Worm (Caenorhabditis elegans): ENCODE data around the gene ZK1236.9.
A peak's percentile ranks its signal among the peaks of the same experiment; 100 is the strongest.

Gene ZK1236.9

ce11 chrIII:8446061-8446460 lies 11.1 kb upstream of the ZK1236.9 start:
- no peak for TF ChIP-seq set-16 (GFP tag; IDR thresholded peaks at IDR 0.05)
- peak; percentile 63 for TF ChIP-seq lim-7 (GFP tag; IDR thresholded peaks at IDR 0.05)
- no peak for TF ChIP-seq aly-2 (tag; optimal IDR thresholded peaks at IDR 0.05)
- TF ChIP-seq lin-29 (GFP tag; IDR thresholded peaks at IDR 0.05): no peak
- 0 out of 2 replicates have a peak, but pooled peaks have one; percentile 21 for TF ChIP-seq snpc-1.2 (GFP tag; IDR thresholded peaks at IDR 0.05)
- TF ChIP-seq lin-1 (GFP tag; IDR thresholded peaks at IDR 0.05): 0 out of 2 replicates have a peak, but pooled peaks have one; percentile 29
- peak; percentile 34; the same call in 1 of the 2 replicates for TF ChIP-seq pha-4 (GFP tag; IDR thresholded peaks at IDR 0.05)
- TF ChIP-seq pha-4 (tag; optimal IDR thresholded peaks at IDR 0.05): no peak
- peak; percentile 6; the same call in 1 of the 2 replicates for TF ChIP-seq dmd-6 (GFP tag; IDR thresholded peaks at IDR 0.05)
- no peak for TF ChIP-seq rbr-2 (tag; optimal IDR thresholded peaks at IDR 0.05)
- no peak for TF ChIP-seq ces-1 (GFP tag; optimal IDR thresholded peaks at IDR 0.05)
- no peak for TF ChIP-seq ztf-7 (tag; optimal IDR thresholded peaks at IDR 0.05)

ce11 chrIII:8444433-8445090 lies 9.6 kb upstream of the ZK1236.9 start:
- TF ChIP-seq set-16 (GFP tag; IDR thresholded peaks at IDR 0.05) (peak; percentile 20), unc-62 (GFP tag; optimal IDR thresholded peaks at IDR 0.05 in 1 of 2) (peak in 1 of 2 experiments; percentile 82), unc-62 (tag; optimal IDR thresholded peaks at IDR 0.05) (no peak), egl-43 (GFP tag; IDR thresholded peaks at IDR 0.05) (no peak), nhr-111 (GFP tag; optimal IDR thresholded peaks at IDR 0.05) (no peak), nhr-76 (tag; optimal IDR thresholded peaks at IDR 0.05) (no peak), aha-1 (tag) (no peak), daf-16 (GFP tag; optimal IDR thresholded peaks at IDR 0.05) (no peak), daf-16 (tag; optimal IDR thresholded peaks at IDR 0.05) (peak; percentile 18), Y105C5A.15 (GFP tag; IDR thresholded peaks at IDR 0.05) (0 out of 2 replicates have a peak, but pooled peaks have one; percentile 19), lin-38 (GFP tag; IDR thresholded peaks at IDR 0.05) (peak; percentile 35), daf-19 (GFP tag; conservative IDR thresholded peaks at IDR 0.05) (no peak), ces-1 (GFP tag; optimal IDR thresholded peaks at IDR 0.05) (no peak), nhr-41 (GFP tag; IDR thresholded peaks at IDR 0.05) (no peak), unc-39 (tag; optimal IDR thresholded peaks at IDR 0.05) (no peak)

- TF ChIP-seq lir-3 (tag; optimal IDR thresholded peaks at IDR 0.05) (no peak), zfp-2 (tag; optimal IDR thresholded peaks at IDR 0.05) (no peak), nhr-42 (GFP tag; IDR thresholded peaks at IDR 0.05) (peak; percentile 84), Y75B8A.6 (GFP tag; IDR thresholded peaks at IDR 0.05) (peak; percentile 52; the same call in 1 of the 2 replicates), ceh-28 (tag; optimal IDR thresholded peaks at IDR 0.05) (no peak), mes-2 (tag; optimal IDR thresholded peaks at IDR 0.05; ENCODE audit: poor library complexity, severe bottlenecking) (peak; percentile 85), hlh-30 (tag; optimal IDR thresholded peaks at IDR 0.05; ENCODE audit: insufficient read depth) (peak; percentile 34), F26F4.8 (GFP tag; conservative IDR thresholded peaks at IDR 0.05) (no peak), egl-43 (GFP tag; IDR thresholded peaks at IDR 0.05) (0 out of 2 replicates have a peak, but pooled peaks have one; percentile 54), ceh-44 (GFP tag; IDR thresholded peaks at IDR 0.05) (peak; percentile 14; the same call in 1 of the 2 replicates), mxl-2 (GFP tag; conservative IDR thresholded peaks at IDR 0.05) (no peak), pha-4 (GFP tag; IDR thresholded peaks at IDR 0.05) (peak; percentile 85; the same call in 1 of the 2 replicates), pha-4 (tag; optimal IDR thresholded peaks at IDR 0.05) (peak; percentile 81), saeg-2 (GFP tag; IDR thresholded peaks at IDR 0.05) (peak; percentile 74), gei-8 (GFP tag; optimal IDR thresholded peaks at IDR 0.05) (peak; percentile 71), zip-2 (tag; optimal IDR thresholded peaks at IDR 0.05) (peak; percentile 38), F10B5.3 (tag; optimal IDR thresholded peaks at IDR 0.05) (no peak), nhr-41 (GFP tag; IDR thresholded peaks at IDR 0.05) (peak; percentile 78; the same call in 1 of the 2 replicates), lin-39 (tag; optimal IDR thresholded peaks at IDR 0.05) (no peak), egl-27 (tag; optimal IDR thresholded peaks at IDR 0.05) (no peak), D1046.2 (GFP tag; IDR thresholded peaks at IDR 0.05) (no peak), skn-1 (tag; optimal IDR thresholded peaks at IDR 0.05) (no peak), dpl-1 (GFP tag; optimal IDR thresholded peaks at IDR 0.05) (peak; percentile 61), ceh-62 (tag; optimal IDR thresholded peaks at IDR 0.05) (no peak), tra-1 (GFP tag; IDR thresholded peaks at IDR 0.05) (peak; percentile 78; the same call in 1 of the 2 replicates), ZK546.5 (tag; optimal IDR thresholded peaks at IDR 0.05) (no peak)
These were observed 8.7 kb upstream of the ZK1236.9 start, which contains the start of gene ufbp-1 for ce11 chrIII:8443557-8444131. TSS of gene ufbp-1 (minus strand) at chrIII:8443607.

Measured in whole organism, L4 larva.